Worm (Caenorhabditis elegans): ENCODE results near the gene C36C5.14.

Gene C36C5.14

DNA sequence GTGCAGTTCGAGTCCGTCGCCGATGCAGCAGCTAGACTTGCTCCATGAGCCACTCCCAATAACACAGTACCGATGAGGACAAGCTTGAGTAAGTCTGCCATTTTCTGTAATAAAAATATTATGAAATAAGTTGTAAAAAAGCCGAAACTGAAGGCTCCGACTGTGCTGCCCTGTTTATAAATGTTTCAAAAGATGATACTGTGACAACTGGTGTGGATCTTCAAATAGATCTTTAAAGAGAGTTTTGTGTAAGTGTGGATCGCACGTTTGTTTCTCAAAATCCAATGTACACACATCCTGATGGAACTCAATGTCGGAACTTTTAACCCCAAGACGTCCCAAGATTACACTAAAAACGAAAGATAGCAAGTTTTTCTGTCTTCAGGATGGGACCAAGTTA lies 3.3 kb upstream of the C36C5.14 start, which contains the start of gene C36C5.15:
TSS of gene C36C5.15 (minus strand) at position 101 of the 400 bp plus-strand sequence.
- no peak for TF ChIP-seq egl-27 (tag; optimal IDR thresholded peaks at IDR 0.05)
- no peak for TF ChIP-seq aly-2 (tag; optimal IDR thresholded peaks at IDR 0.05)
- no peak for TF ChIP-seq unc-55 (GFP tag; optimal IDR thresholded peaks at IDR 0.05)
- no peak for TF ChIP-seq ceh-82 (tag; optimal IDR thresholded peaks at IDR 0.05)
- TF ChIP-seq ztf-11 (tag; optimal IDR thresholded peaks at IDR 0.05) = no peak
- no peak for TF ChIP-seq elt-1 (tag; optimal IDR thresholded peaks at IDR 0.05)
- TF ChIP-seq lin-11 (tag; optimal IDR thresholded peaks at IDR 0.05) = no peak
- TF ChIP-seq sma-9 (GFP tag; optimal IDR thresholded peaks at IDR 0.05) = no peak
- no peak for TF ChIP-seq sma-9 (tag; optimal IDR thresholded peaks at IDR 0.05)
- TF ChIP-seq lin-13 (GFP tag; optimal IDR thresholded peaks at IDR 0.05) = no peak

DNA sequence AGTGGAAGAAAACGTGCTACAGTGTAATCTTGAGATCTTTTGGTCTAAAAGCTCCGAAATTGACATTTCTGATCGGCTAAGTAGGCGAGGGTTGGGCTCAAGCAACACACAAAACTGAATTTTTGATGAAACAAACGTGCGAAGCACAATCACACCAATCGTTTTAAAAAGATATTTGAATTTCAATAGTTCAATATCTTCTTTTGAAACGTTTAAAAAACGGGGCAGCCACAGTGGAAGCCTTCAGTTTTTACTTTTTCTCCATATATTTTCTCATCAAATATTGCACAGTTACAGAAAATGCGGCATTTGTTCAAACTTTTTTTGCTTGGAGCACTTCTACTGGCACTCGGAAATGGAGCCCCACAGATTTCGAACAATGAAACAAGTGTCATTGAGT lies 922 bp upstream of the C36C5.14 start, which contains the start of gene C36C5.4:
TSS of gene C36C5.4 (plus strand) at position 301 of the 400 bp plus-strand sequence.
- no peak for TF ChIP-seq sma-9 (GFP tag; optimal IDR thresholded peaks at IDR 0.05)
- TF ChIP-seq sma-9 (tag; optimal IDR thresholded peaks at IDR 0.05) = no peak
- TF ChIP-seq peb-1 (tag; optimal IDR thresholded peaks at IDR 0.05) = no peak
- no peak for TF ChIP-seq elt-3 (tag; optimal IDR thresholded peaks at IDR 0.05)
- TF ChIP-seq sma-3 (GFP tag; optimal IDR thresholded peaks at IDR 0.05) = no peak
- TF ChIP-seq nhr-129 (tag; optimal IDR thresholded peaks at IDR 0.05) = no peak
- TF ChIP-seq fos-1 (tag; optimal IDR thresholded peaks at IDR 0.05) = no peak
- TF ChIP-seq gmeb-1 (tag; optimal IDR thresholded peaks at IDR 0.05) = no peak
- no peak for TF ChIP-seq ZK546.5 (tag; optimal IDR thresholded peaks at IDR 0.05)
- TF ChIP-seq R02D3.7 (tag; optimal IDR thresholded peaks at IDR 0.05) = no peak
- no peak for TF ChIP-seq unc-39 (tag; optimal IDR thresholded peaks at IDR 0.05)
- TF ChIP-seq snpc-4 (tag; optimal IDR thresholded peaks at IDR 0.05) = no peak
- TF ChIP-seq unc-62 (GFP tag; optimal IDR thresholded peaks at IDR 0.05) = no peak
- TF ChIP-seq lin-13 (GFP tag; optimal IDR thresholded peaks at IDR 0.05) = no peak
- no peak for TF ChIP-seq ceh-16 (tag; optimal IDR thresholded peaks at IDR 0.05)
- no peak for TF ChIP-seq alr-1 (tag; optimal IDR thresholded peaks at IDR 0.05)
- no peak for TF ChIP-seq nhr-6 (tag; optimal IDR thresholded peaks at IDR 0.05)
- TF ChIP-seq nhr-23 (tag; optimal IDR thresholded peaks at IDR 0.05) = no peak
- no peak for TF ChIP-seq nhr-25 (tag; optimal IDR thresholded peaks at IDR 0.05)

DNA sequence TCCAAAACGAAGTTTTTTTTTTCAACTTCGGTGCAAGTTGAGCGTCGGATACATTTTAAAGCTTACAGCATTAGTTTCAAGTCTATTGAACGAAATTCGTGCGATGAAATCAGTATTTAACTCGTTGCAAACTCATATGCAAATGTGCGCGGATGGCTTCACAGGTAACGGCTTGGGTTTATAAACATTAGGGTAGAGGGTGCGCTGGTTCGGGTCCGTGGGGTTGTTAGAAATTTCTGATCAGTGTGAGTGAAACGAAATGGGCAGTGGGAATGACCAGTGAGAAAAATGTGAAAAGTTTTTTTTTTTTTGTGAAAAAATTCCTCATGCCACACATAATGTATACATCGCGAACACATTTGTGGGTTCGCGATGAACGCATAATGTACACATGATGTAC lies 2.2 kb downstream of the C36C5.14 start:
- TF ChIP-seq skn-1 (tag; optimal IDR thresholded peaks at IDR 0.05) = no peak
- no peak for TF ChIP-seq unc-55 (GFP tag; optimal IDR thresholded peaks at IDR 0.05)
- no peak for TF ChIP-seq ztf-4 (tag; optimal IDR thresholded peaks at IDR 0.05)
- TF ChIP-seq ceh-82 (tag; optimal IDR thresholded peaks at IDR 0.05) = no peak
- no peak for TF ChIP-seq nhr-6 (tag; optimal IDR thresholded peaks at IDR 0.05)
- no peak for TF ChIP-seq Y55F3AM.14 (GFP tag; optimal IDR thresholded peaks at IDR 0.05)
- no peak for TF ChIP-seq egl-27 (tag; optimal IDR thresholded peaks at IDR 0.05)
- TF ChIP-seq elt-3 (tag; optimal IDR thresholded peaks at IDR 0.05) = no peak
- TF ChIP-seq sma-9 (GFP tag; optimal IDR thresholded peaks at IDR 0.05) = no peak
- no peak for TF ChIP-seq sma-9 (tag; optimal IDR thresholded peaks at IDR 0.05)
- no peak for TF ChIP-seq C34F6.9 (tag; optimal IDR thresholded peaks at IDR 0.05)
- no peak for TF ChIP-seq unc-39 (tag; optimal IDR thresholded peaks at IDR 0.05)
- TF ChIP-seq nhr-77 (tag; optimal IDR thresholded peaks at IDR 0.05) = no peak
- TF ChIP-seq sem-4 (tag; optimal IDR thresholded peaks at IDR 0.05) = no peak

DNA sequence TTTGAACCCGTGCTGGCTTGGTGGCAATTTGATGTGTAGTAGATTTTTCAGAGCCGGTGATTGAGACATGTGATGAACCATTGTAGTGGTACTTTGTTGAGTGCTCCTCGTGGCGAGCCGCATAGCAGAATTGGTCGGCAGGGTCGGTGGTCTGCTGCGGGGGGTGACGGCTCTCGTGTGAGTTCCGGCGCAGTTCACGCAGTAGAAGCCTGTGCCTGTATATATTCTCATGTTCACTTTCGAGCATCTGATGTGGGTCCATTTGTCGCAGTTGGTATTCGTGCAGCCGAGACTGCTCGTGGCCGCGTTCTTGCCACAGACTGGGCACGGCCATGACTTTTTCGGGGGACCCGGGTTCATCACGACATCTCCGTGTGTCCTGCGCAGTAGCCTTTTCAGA lies 3.0 kb downstream of the C36C5.14 start:
- no peak for TF ChIP-seq unc-62 (GFP tag; optimal IDR thresholded peaks at IDR 0.05)
- no peak for TF ChIP-seq fos-1 (tag; optimal IDR thresholded peaks at IDR 0.05)
- no peak for TF ChIP-seq egl-27 (tag; optimal IDR thresholded peaks at IDR 0.05)
- no peak for TF ChIP-seq mdl-1 (tag; optimal IDR thresholded peaks at IDR 0.05)
- TF ChIP-seq Y55F3AM.14 (GFP tag; optimal IDR thresholded peaks at IDR 0.05) = no peak
- no peak for TF ChIP-seq R02D3.7 (tag; optimal IDR thresholded peaks at IDR 0.05)
- TF ChIP-seq unc-55 (GFP tag; optimal IDR thresholded peaks at IDR 0.05) = no peak
- no peak for TF ChIP-seq ceh-82 (tag; optimal IDR thresholded peaks at IDR 0.05)

DNA sequence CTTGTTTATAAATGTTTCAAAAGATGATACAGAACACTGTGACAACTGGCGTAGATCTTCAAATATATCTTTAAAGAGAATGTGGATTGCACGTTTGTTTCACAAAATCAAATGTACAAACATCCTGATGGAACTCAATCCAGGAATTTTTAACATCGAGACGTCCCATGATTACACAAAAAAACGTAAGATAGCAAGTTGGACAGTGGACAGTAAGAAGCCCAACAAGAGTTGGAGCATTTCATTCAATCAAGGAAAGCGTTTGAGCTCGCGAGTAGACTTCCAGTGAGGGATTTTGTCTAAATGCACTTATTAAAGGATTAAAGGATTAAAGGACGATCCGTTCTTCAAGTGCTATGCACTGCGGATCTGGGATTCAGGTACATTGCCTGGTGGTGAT lies 6.1 kb downstream of the C36C5.14 start, which contains the start of gene C36C5.12:
TSS of gene C36C5.12 (minus strand) at position 101 of the 400 bp plus-strand sequence.
- TF ChIP-seq ztf-11 (tag; optimal IDR thresholded peaks at IDR 0.05) (no peak), C34F6.9 (tag; optimal IDR thresholded peaks at IDR 0.05) (no peak), elt-3 (tag; optimal IDR thresholded peaks at IDR 0.05) (no peak), aly-2 (tag; optimal IDR thresholded peaks at IDR 0.05) (no peak), crh-2 (tag; optimal IDR thresholded peaks at IDR 0.05) (no peak), lin-39 (tag; optimal IDR thresholded peaks at IDR 0.05) (no peak), nhr-77 (tag; optimal IDR thresholded peaks at IDR 0.05) (no peak), blmp-1 (tag; optimal IDR thresholded peaks at IDR 0.05; ENCODE audit: insufficient read depth) (no peak), mdl-1 (tag; optimal IDR thresholded peaks at IDR 0.05) (no peak), nhr-6 (tag; optimal IDR thresholded peaks at IDR 0.05) (no peak), fos-1 (tag; optimal IDR thresholded peaks at IDR 0.05) (no peak), mab-5 (tag; optimal IDR thresholded peaks at IDR 0.05) (no peak)

Measured in whole organism, L2 larva.